Fruit fly (Drosophila melanogaster) whole organism, adult: ENCODE results near the gene CG9521.

Experiments
- CG11617 ChIP-seq: fragments of 200-800 bp; sonication (Bioruptor generic); optimal IDR thresholded peaks from 2 replicates; lab custom pipeline; 2017; ENCODE audit warnings: mild to moderate bottlenecking, missing biosample characterization, missing genetic modification reagents, missing genetic modification characterization
- CG12768 ChIP-seq: fragments of 200-800 bp; sonication (Bioruptor generic); optimal IDR thresholded peaks from 2 replicates; lab custom pipeline; 2017; ENCODE audit warnings: missing biosample characterization, missing genetic modification characterization, mild to moderate bottlenecking, moderate library complexity, missing genetic modification reagents
- CG14711 ChIP-seq: fragments of 200-800 bp; sonication (Bioruptor generic); optimal IDR thresholded peaks from 2 replicates; lab custom pipeline; 2018; ENCODE audit warnings: missing biosample characterization, mild to moderate bottlenecking, missing genetic modification characterization, moderate library complexity
- CG1620 ChIP-seq: fragments of 200-800 bp; sonication (Bioruptor generic); optimal IDR thresholded peaks from 2 replicates; lab custom pipeline; 2016; ENCODE audit warnings: missing biosample characterization, missing genetic modification characterization
- CG33017 ChIP-seq: fragments of 200-800 bp; sonication (Bioruptor generic); optimal IDR thresholded peaks from 2 replicates; lab custom pipeline; 2018; ENCODE audit warnings: missing biosample characterization, mild to moderate bottlenecking, missing genetic modification characterization, moderate library complexity
- CG5204 ChIP-seq: fragments of 200-800 bp; sonication (Bioruptor generic); optimal IDR thresholded peaks from 2 replicates; lab custom pipeline; 2016; ENCODE audit warnings: missing biosample characterization, missing genetic modification characterization
- CG7045 ChIP-seq: fragments of 200-800 bp; sonication (Bioruptor generic); optimal IDR thresholded peaks from 2 replicates; lab custom pipeline; 2017; ENCODE audit warnings: missing biosample characterization, mild to moderate bottlenecking, missing genetic modification characterization
- CG7101 ChIP-seq: fragments of 200-800 bp; sonication (Bioruptor generic); optimal IDR thresholded peaks from 2 replicates; lab custom pipeline; 2018; ENCODE audit warnings: missing biosample characterization, mild to moderate bottlenecking, missing genetic modification characterization, moderate library complexity
- Clk ChIP-seq: fragments of 200-800 bp; sonication (Bioruptor generic); optimal IDR thresholded peaks from 2 replicates; lab custom pipeline; 2017; ENCODE audit warnings: missing biosample characterization, missing genetic modification characterization
- Crg-1 ChIP-seq: fragments of 200-800 bp; sonication (Bioruptor generic); optimal IDR thresholded peaks from 2 replicates; lab custom pipeline; 2016; ENCODE audit warnings: missing biosample characterization, missing genetic modification characterization
- Hr96 ChIP-seq: fragments of 200-800 bp; sonication (Bioruptor generic); optimal IDR thresholded peaks from 2 replicates; lab custom pipeline; 2016; ENCODE audit warnings: missing biosample characterization, missing genetic modification characterization
- Mnt ChIP-seq: fragments of 200-800 bp; sonication (Bioruptor generic); optimal IDR thresholded peaks from 2 replicates; lab custom pipeline; 2016; ENCODE audit warnings: missing biosample characterization, mild to moderate bottlenecking, missing genetic modification characterization
- bab1 ChIP-seq: fragments of 200-800 bp; sonication (Bioruptor generic); optimal IDR thresholded peaks from 3 replicates; lab custom pipeline; 2019; ENCODE audit warnings: missing biosample characterization, mild to moderate bottlenecking, missing genetic modification characterization, moderate library complexity
- cic ChIP-seq: fragments of 200-800 bp; sonication (Bioruptor generic); optimal IDR thresholded peaks from 2 replicates; lab custom pipeline; 2017; ENCODE audit warnings: missing biosample characterization, mild to moderate bottlenecking, missing genetic modification characterization, moderate library complexity
- cnc ChIP-seq, 2 experiments: fragments of >200 bp; optimal IDR thresholded peaks; 2 replicates each; lab custom pipeline; 2017
- kay ChIP-seq: fragments of 200-800 bp; sonication (Bioruptor generic); peaks from one replicate; lab custom pipeline; 2016; ENCODE audit warnings: missing biosample characterization, missing genetic modification characterization, borderline replicate concordance
- ovo ChIP-seq: fragments of 200-800 bp; sonication (Bioruptor generic); optimal IDR thresholded peaks from 2 replicates; lab custom pipeline; 2016; ENCODE audit warnings: missing biosample characterization, missing genetic modification characterization
- pad ChIP-seq: fragments of 200-800 bp; sonication (Bioruptor generic); optimal IDR thresholded peaks from 3 replicates; lab custom pipeline; 2017; ENCODE audit warnings: missing biosample characterization, missing genetic modification characterization, mild to moderate bottlenecking, moderate library complexity, missing genetic modification reagents
- tj ChIP-seq: fragments of 200-800 bp; sonication (Bioruptor generic); optimal IDR thresholded peaks from 3 replicates; lab custom pipeline; 2017; ENCODE audit warnings: missing biosample characterization, mild to moderate bottlenecking, missing genetic modification characterization, moderate library complexity
- toe ChIP-seq: fragments of 200-800 bp; sonication (Bioruptor generic); optimal IDR thresholded peaks from 2 replicates; lab custom pipeline; 2016; ENCODE audit warnings: missing biosample characterization, missing genetic modification characterization

The CG9521 gene

DNA sequence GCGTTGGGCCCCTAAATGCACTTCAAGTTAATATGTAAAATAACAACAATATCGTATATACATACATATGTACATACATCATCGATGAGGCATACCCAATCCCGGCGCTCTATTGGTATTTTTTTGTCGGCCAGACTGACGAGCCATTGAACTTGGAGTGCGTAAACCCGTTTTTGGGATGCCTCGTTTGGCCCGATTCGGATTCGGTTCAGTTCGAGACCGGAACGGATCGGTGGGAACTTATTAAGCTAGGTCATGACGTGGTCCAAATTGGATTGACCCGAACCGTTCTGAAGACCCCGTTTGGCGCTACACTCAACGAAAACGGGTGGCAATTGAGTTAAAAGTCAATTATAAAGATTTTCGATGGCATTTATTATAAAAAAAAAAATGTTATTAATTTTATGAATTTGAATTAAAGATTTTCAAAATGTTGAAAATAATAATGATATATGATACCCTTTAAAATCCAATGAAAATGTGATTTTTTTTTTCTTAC lies 6.9 kb downstream of the CG9521 start:
- no peak for TF ChIP-seq CG12768 (GFP tag; lab: Kevin White, UChicago)
- no peak for TF ChIP-seq CG5204
- TF ChIP-seq kay (GFP tag; lab: Kevin White, UChicago) = no peak
- no peak for TF ChIP-seq CG14711
- TF ChIP-seq Crg-1 (GFP tag; lab: Kevin White, UChicago) = no peak
- TF ChIP-seq CG7045 (GFP tag; lab: Kevin White, UChicago) = no peak
- no peak for TF ChIP-seq CG33017 (tag; lab: Kevin White, UChicago)
- TF ChIP-seq toe (GFP tag; lab: Kevin White, UChicago) = no peak
- TF ChIP-seq Hr96 (GFP tag; lab: Kevin White, UChicago) = no peak

- TF ChIP-seq Mnt (GFP tag; lab: Kevin White, UChicago) (no peak), tj (no peak), Hr96 (GFP tag; lab: Kevin White, UChicago) (no peak), CG5204 (no peak), CG14711 (no peak), CG33017 (tag; lab: Kevin White, UChicago) (no peak)
These were observed 8.4 kb downstream of the CG9521 start, which contains the start of gene CG12539 for dm6 chrX:14844657-14845056. TSS of gene CG12539 (minus strand) at chrX:14844757.

DNA sequence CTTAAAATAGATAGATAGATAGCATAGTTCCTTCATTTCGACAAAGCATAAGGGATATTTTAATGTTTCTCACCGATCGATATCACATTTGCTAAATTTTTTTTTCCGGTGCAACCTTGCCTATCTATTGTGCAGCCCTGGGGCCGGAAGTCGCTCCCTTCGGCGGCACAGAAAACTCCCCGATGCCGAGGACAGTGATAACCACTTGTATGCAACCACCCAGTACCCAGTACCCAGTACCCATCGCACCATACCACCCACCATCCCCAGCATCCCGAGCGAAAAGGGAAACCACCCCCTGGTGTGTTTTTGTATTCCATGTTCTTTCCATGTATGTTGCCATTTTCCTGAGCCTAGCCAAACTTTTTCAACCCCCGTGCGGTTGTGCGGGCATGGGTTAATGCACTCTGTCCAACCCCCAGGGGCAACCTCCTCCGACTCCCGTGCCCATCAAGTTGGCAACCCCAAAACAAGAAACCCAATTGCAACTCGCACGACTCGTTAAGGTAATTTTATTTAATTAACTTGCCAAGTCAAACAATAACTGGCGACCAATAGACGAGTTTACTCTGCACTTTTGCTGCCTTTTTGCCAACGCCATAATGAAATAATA lies 11.1 kb downstream of the CG9521 start:
- TF ChIP-seq ovo (no peak), tj (no peak)

dm6 chrX:14840417-14840872 lies 12.6 kb downstream of the CG9521 start:
- TF ChIP-seq kay (GFP tag; lab: Kevin White, UChicago) (peak; percentile 93), bab1 (GFP tag; lab: Kevin White, UChicago) (peak; percentile 10), CG33017 (tag; lab: Kevin White, UChicago) (peak; percentile 15), CG11617 (GFP tag; lab: Kevin White, UChicago) (no peak), tj (no peak), CG7045 (GFP tag; lab: Kevin White, UChicago) (no peak), cic (no peak), ovo (no peak), CG14711 (peak; percentile 37), CG12768 (GFP tag; lab: Kevin White, UChicago) (no peak), CG7101 (tag; lab: Kevin White, UChicago) (peak; percentile 37)

- TF ChIP-seq CG7045 (GFP tag; lab: Kevin White, UChicago) (no peak), CG5204 (no peak), toe (GFP tag; lab: Kevin White, UChicago) (no peak), pad (GFP tag; lab: Kevin White, UChicago) (peak; percentile 40), CG1620 (GFP tag; lab: Kevin White, UChicago) (no peak), Mnt (GFP tag; lab: Kevin White, UChicago) (peak; percentile 65), CG12768 (GFP tag; lab: Kevin White, UChicago) (no peak), cnc (optimal IDR thresholded peaks at IDR 0.05; lab: Kevin White, UChicago) (no peak), CG14711 (peak; percentile 2), tj (no peak), ovo (no peak), kay (GFP tag; lab: Kevin White, UChicago) (no peak), CG7101 (tag; lab: Kevin White, UChicago) (peak; percentile 35), bab1 (GFP tag; lab: Kevin White, UChicago) (no peak), Crg-1 (GFP tag; lab: Kevin White, UChicago) (no peak), Hr96 (GFP tag; lab: Kevin White, UChicago) (no peak), cic (peak; percentile 74), Clk (no peak), CG11617 (GFP tag; lab: Kevin White, UChicago) (no peak), CG33017 (tag; lab: Kevin White, UChicago) (no peak)
These were observed 13.2 kb downstream of the CG9521 start for dm6 chrX:14839739-14840347.

- TF ChIP-seq Clk = peak; percentile 48
- TF ChIP-seq ovo = peak; percentile 72
- TF ChIP-seq kay (GFP tag; lab: Kevin White, UChicago) = peak; percentile 71
- TF ChIP-seq CG14711 = peak; percentile 82
- TF ChIP-seq cnc (optimal IDR thresholded peaks at IDR 0.05; lab: Kevin White, UChicago) = no peak
- no peak for TF ChIP-seq cic
- no peak for TF ChIP-seq Hr96 (GFP tag; lab: Kevin White, UChicago)
- TF ChIP-seq Crg-1 (GFP tag; lab: Kevin White, UChicago) = peak; percentile 52
- TF ChIP-seq CG33017 (tag; lab: Kevin White, UChicago) = peak; percentile 42
- TF ChIP-seq CG7101 (tag; lab: Kevin White, UChicago) = peak; percentile 78
- peak; percentile 26 for TF ChIP-seq CG12768 (GFP tag; lab: Kevin White, UChicago)
- TF ChIP-seq toe (GFP tag; lab: Kevin White, UChicago) = peak; percentile 78
- no peak for TF ChIP-seq CG7045 (GFP tag; lab: Kevin White, UChicago)
- peak; percentile 64 for TF ChIP-seq tj
- TF ChIP-seq CG11617 (GFP tag; lab: Kevin White, UChicago) = peak; percentile 44
- peak; percentile 91 for TF ChIP-seq CG1620 (GFP tag; lab: Kevin White, UChicago)
- TF ChIP-seq bab1 (GFP tag; lab: Kevin White, UChicago) = peak; percentile 87
- peak; percentile 81 for TF ChIP-seq Mnt (GFP tag; lab: Kevin White, UChicago)
- no peak for TF ChIP-seq CG5204
- TF ChIP-seq pad (GFP tag; lab: Kevin White, UChicago) = peak; percentile 67
These were observed 14.0 kb downstream of the CG9521 start, which contains the start of the genes CG32590 and Flo2 for dm6 chrX:14839047-14839446. TSS of gene CG32590 (minus strand) at chrX:14839106. TSS of gene Flo2 (plus strand) at chrX:14839376.
